Worm (Caenorhabditis elegans): ENCODE measurements around the gene epg-6.

ce11 chrIII:10565926-10566325 lies 34.1 kb downstream of the epg-6 start, which contains the start of gene acdh-11:
- no peak for TF ChIP-seq elt-3 (tag; optimal IDR thresholded peaks at IDR 0.05)
- TF ChIP-seq peb-1 (tag; optimal IDR thresholded peaks at IDR 0.05): no peak
- no peak for TF ChIP-seq nhr-77 (tag; optimal IDR thresholded peaks at IDR 0.05)
- no peak for TF ChIP-seq nhr-11 (tag; optimal IDR thresholded peaks at IDR 0.05)
- no peak for TF ChIP-seq ZK546.5 (tag; optimal IDR thresholded peaks at IDR 0.05)
- TF ChIP-seq egl-27 (tag; optimal IDR thresholded peaks at IDR 0.05): no peak
- no peak for TF ChIP-seq R02D3.7 (tag; optimal IDR thresholded peaks at IDR 0.05)
- TF ChIP-seq ztf-1 (GFP tag; conservative IDR thresholded peaks at IDR 0.05): no peak
